Worm (Caenorhabditis elegans) whole organism, L3 larva: ENCODE measurements around the gene dct-6.

Experiments
- R02D3.7 ChIP-seq: fragments of 150-350 bp; optimal IDR thresholded peaks from 2 replicates; lab custom pipeline; 2014; ENCODE audit warnings: missing biosample characterization, missing genetic modification characterization
- ZK546.5 ChIP-seq: sonication (generic microtip); optimal IDR thresholded peaks from 2 replicates; lab custom pipeline; 2017; ENCODE audit warnings: missing biosample characterization, missing genetic modification characterization
- ama-1 ChIP-seq: fragments of 150-350 bp; optimal IDR thresholded peaks from 2 replicates; lab custom pipeline; 2018
- ceh-9 ChIP-seq: sonication (generic microtip); optimal IDR thresholded peaks from 2 replicates; lab custom pipeline; 2018; ENCODE audit warnings: missing biosample characterization, missing genetic modification characterization
- egl-27 ChIP-seq: sonication (generic microtip); optimal IDR thresholded peaks from 4 replicates; lab custom pipeline; 2017; ENCODE audit warnings: missing biosample characterization, missing genetic modification reagents, missing genetic modification characterization
- elt-1 ChIP-seq: fragments of 150-350 bp; optimal IDR thresholded peaks from 2 replicates; lab custom pipeline; 2014; ENCODE audit warnings: missing biosample characterization, missing genetic modification characterization
- nfya-1 ChIP-seq: sonication (generic microtip); optimal IDR thresholded peaks from 2 replicates; lab custom pipeline; 2017; ENCODE audit warnings: missing genetic modification characterization, mild to moderate bottlenecking, missing compliant biosample characterization, antibody characterized with exemption, moderate library complexity; ENCODE audit not compliant: insufficient read depth
- nhr-237 ChIP-seq: fragments of 150-350 bp; optimal IDR thresholded peaks from 2 replicates; lab custom pipeline; 2014; ENCODE audit warnings: missing biosample characterization, missing genetic modification characterization

ce11 chrIII:5988010-5988409 lies 21.8 kb downstream of the dct-6 start:
- no peak for TF ChIP-seq egl-27 (tag; lab: Kevin White, UChicago)
- TF ChIP-seq nhr-237 (tag; lab: Kevin White, UChicago): no peak
- no peak for TF ChIP-seq ZK546.5 (tag; lab: Kevin White, UChicago)
- TF ChIP-seq ama-1 (lab: Kevin White, UChicago): no peak
- TF ChIP-seq ceh-9 (tag; lab: Kevin White, UChicago): no peak
- TF ChIP-seq elt-1 (tag; lab: Kevin White, UChicago): no peak
- TF ChIP-seq R02D3.7 (tag; lab: Kevin White, UChicago): no peak
- peak; percentile 63 for TF ChIP-seq nfya-1 (tag; lab: Kevin White, UChicago)
